Worm (Caenorhabditis elegans) whole organism, mixed stage, embryonic: ENCODE measurements around the gene mrpl-40.
"Not testable (repeated sequence)": the region's sequence is repeated elsewhere in the genome, so short reads cannot be mapped to it uniquely, and the experiment has no call there.

Experiments used
- bed-3 ChIP-seq: fragments of 200-800 bp; sonication (Bioruptor generic); optimal IDR thresholded peaks from 3 replicates; lab custom pipeline; 2018; ENCODE audit warnings: mild to moderate bottlenecking, missing genetic modification characterization, moderate library complexity, missing compliant biosample characterization
- blmp-1 ChIP-seq: fragments of 150-350 bp; optimal IDR thresholded peaks from 2 replicates; lab custom pipeline; 2014; ENCODE audit warnings: missing biosample characterization, missing genetic modification characterization
- cnd-1 ChIP-seq: fragments of 200-800 bp; sonication (Bioruptor generic); optimal IDR thresholded peaks from 2 replicates; lab custom pipeline; 2018; ENCODE audit warnings: mild to moderate bottlenecking, missing genetic modification characterization, missing compliant biosample characterization
- drap-1 ChIP-seq: fragments of 200-800 bp; sonication (Bioruptor generic); optimal IDR thresholded peaks from 3 replicates; lab custom pipeline; 2018; ENCODE audit warnings: mild to moderate bottlenecking, missing genetic modification characterization, missing compliant biosample characterization
- lsy-2 ChIP-seq: fragments of 150-350 bp; optimal IDR thresholded peaks from 2 replicates; lab custom pipeline; 2014; ENCODE audit warnings: missing biosample characterization, missing genetic modification characterization
- nhr-12 ChIP-seq: fragments of 150-350 bp; optimal IDR thresholded peaks from 2 replicates; lab custom pipeline; 2014; ENCODE audit warnings: missing biosample characterization, missing genetic modification characterization
- pha-4 ChIP-seq: fragments of 150-350 bp; optimal IDR thresholded peaks from 2 replicates; lab custom pipeline; 2018; ENCODE audit warnings: missing biosample characterization, missing genetic modification reagents, missing genetic modification characterization
- unc-62 ChIP-seq: fragments of 150-350 bp; optimal IDR thresholded peaks from 2 replicates; lab custom pipeline; 2014; ENCODE audit warnings: missing biosample characterization, missing genetic modification reagents, missing genetic modification characterization
- ztf-11 ChIP-seq: fragments of 150-350 bp; optimal IDR thresholded peaks from 2 replicates; lab custom pipeline; 2014; ENCODE audit warnings: missing biosample characterization, missing genetic modification characterization

DNA sequence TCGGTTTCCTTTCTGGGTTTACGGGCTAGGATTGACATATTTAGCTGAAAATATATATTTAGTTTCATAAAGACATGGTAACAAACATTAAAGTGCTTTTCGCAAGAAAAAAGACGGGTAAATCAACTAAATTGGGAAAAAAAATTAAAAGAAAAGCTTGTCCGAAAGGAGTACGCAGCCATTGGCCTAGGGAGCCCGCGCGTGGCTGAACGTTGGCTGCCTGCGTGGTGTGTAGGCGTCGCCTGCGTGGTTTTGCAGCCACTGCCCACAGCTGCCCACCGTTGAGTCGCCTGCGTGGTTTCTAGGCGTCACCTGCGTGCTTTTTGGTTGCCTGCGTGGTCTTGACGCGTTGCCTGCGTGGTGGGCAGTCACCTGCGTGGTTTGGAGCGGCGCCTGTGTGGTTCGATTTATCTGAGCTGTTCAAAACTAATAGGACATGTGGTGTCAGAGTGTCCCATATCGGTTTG is 34.7 kb downstream of the mrpl-40 start, which contains the start of gene C29F9.12:
- not testable (repeated sequence) for TF ChIP-seq unc-62 (GFP tag; lab: Kevin White, UChicago); ztf-11 (tag; lab: Kevin White, UChicago); blmp-1 (tag; lab: Kevin White, UChicago); lsy-2; nhr-12 (tag; lab: Kevin White, UChicago); bed-3; pha-4; drap-1 (GFP tag; lab: Kevin White, UChicago); cnd-1
